Fruit fly (Drosophila melanogaster) whole organism, adult: ENCODE results near the gene CG43290.

Experiments used
- CG14711 ChIP-seq: fragments of 200-800 bp; sonication (Bioruptor generic); optimal IDR thresholded peaks from 2 replicates; lab custom pipeline; 2018; ENCODE audit warnings: missing biosample characterization, mild to moderate bottlenecking, missing genetic modification characterization, moderate library complexity
- CG7101 ChIP-seq: fragments of 200-800 bp; sonication (Bioruptor generic); optimal IDR thresholded peaks from 2 replicates; lab custom pipeline; 2018; ENCODE audit warnings: missing biosample characterization, mild to moderate bottlenecking, missing genetic modification characterization, moderate library complexity
- Hr96 ChIP-seq: fragments of 200-800 bp; sonication (Bioruptor generic); optimal IDR thresholded peaks from 2 replicates; lab custom pipeline; 2016; ENCODE audit warnings: missing biosample characterization, missing genetic modification characterization
- Mnt ChIP-seq: fragments of 200-800 bp; sonication (Bioruptor generic); optimal IDR thresholded peaks from 2 replicates; lab custom pipeline; 2016; ENCODE audit warnings: missing biosample characterization, mild to moderate bottlenecking, missing genetic modification characterization
- bab1 ChIP-seq: fragments of 200-800 bp; sonication (Bioruptor generic); optimal IDR thresholded peaks from 3 replicates; lab custom pipeline; 2019; ENCODE audit warnings: missing biosample characterization, mild to moderate bottlenecking, missing genetic modification characterization, moderate library complexity
- cic ChIP-seq: fragments of 200-800 bp; sonication (Bioruptor generic); optimal IDR thresholded peaks from 2 replicates; lab custom pipeline; 2017; ENCODE audit warnings: missing biosample characterization, mild to moderate bottlenecking, missing genetic modification characterization, moderate library complexity
- cnc ChIP-seq, 2 experiments: fragments of >200 bp; optimal IDR thresholded peaks; 2 replicates each; lab custom pipeline; 2017
- pad ChIP-seq: fragments of 200-800 bp; sonication (Bioruptor generic); optimal IDR thresholded peaks from 3 replicates; lab custom pipeline; 2017; ENCODE audit warnings: missing biosample characterization, missing genetic modification characterization, mild to moderate bottlenecking, moderate library complexity, missing genetic modification reagents

DNA sequence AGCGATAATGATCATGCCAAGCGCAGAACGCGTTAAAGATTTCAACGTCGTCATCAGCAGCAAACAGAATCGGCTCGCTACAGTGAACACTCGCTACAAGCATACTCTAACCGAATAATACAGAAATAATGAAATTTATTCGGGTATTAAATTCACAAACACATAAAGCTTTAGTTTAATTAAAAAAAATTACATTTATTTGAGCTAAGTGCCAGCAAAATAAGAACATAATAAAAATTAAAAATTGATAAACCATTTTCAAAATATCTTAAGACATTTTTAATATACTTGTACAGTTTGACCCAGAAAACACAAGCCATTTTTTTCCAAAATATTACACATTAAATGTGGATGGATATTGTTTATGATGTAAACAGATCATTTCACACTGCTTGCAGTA, 23.2 kb downstream of the CG43290 start:
- TF ChIP-seq Mnt (GFP tag; lab: Kevin White, UChicago) (no peak), cic (no peak), cnc (optimal IDR thresholded peaks at IDR 0.05; lab: Kevin White, UChicago) (no peak), Hr96 (no peak), pad (GFP tag; lab: Kevin White, UChicago) (no peak), CG7101 (tag; lab: Kevin White, UChicago) (no peak), CG14711 (tag; lab: Kevin White, UChicago) (no peak), bab1 (GFP tag; lab: Kevin White, UChicago) (no peak)
